Worm (Caenorhabditis elegans): ENCODE measurements around the gene Y53G8AL.4.
A peak's percentile ranks its signal among the peaks of the same experiment; 100 is the strongest.

Y53G8AL.4 gene

DNA sequence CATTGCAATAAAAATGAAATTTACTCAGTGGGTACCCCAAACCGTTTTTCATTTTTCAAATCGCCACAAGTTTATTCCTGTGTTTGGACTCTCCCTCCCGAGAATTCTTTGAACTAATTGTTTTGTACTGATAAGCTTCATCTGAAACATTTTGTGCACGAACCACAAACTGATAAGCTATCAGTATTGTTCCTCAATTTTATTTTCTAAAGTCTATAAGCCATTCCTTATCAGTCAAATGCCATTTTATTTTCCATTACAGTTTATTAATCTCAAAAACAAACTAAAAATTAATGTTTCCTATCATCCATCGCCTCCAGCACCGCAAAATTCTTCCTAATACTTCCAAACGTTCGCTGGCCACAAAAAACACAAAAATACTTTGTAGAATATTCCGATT lies 3.3 kb upstream of the Y53G8AL.4 start:
- TF ChIP-seq pqm-1 (tag; optimal IDR thresholded peaks at IDR 0.05) (peak; percentile 98), ztf-11 (tag; optimal IDR thresholded peaks at IDR 0.05) (no peak), pha-4 (tag; optimal IDR thresholded peaks at IDR 0.05) (peak; percentile 75), mml-1 (tag; optimal IDR thresholded peaks at IDR 0.05) (no peak), nhr-11 (tag; optimal IDR thresholded peaks at IDR 0.05) (no peak), elt-2 (tag; optimal IDR thresholded peaks at IDR 0.05) (peak; percentile 97), nhr-23 (tag; optimal IDR thresholded peaks at IDR 0.05) (no peak), egl-5 (tag; optimal IDR thresholded peaks at IDR 0.05) (no peak), jun-1 (tag; optimal IDR thresholded peaks at IDR 0.05) (peak; percentile 65)

DNA sequence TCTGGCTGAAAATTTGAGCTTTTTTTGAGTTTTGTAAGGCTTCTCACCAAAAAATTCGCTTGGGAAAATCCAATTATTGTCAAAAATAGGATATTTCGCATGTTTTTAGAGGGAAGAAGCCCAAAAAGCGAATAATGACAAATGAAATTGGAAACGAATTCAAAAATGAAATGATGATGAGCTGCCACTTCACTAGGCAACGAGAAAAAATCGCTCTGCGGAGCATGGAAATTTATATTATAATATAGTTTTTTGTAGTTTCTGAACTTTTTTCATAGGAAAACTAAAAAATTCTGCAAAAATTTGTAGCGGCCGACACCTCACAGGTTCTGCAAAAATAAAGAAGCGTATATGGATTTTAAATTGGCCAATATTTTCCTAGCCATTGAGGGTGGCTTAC lies 2.6 kb upstream of the Y53G8AL.4 start, which contains the start of gene Y53G8AL.3:
Gene Y53G8AL.3, minus strand, starts transcription at position 101 of the 400 bp plus-strand sequence.
- no peak for TF ChIP-seq elt-1 (tag; optimal IDR thresholded peaks at IDR 0.05)
- no peak for TF ChIP-seq ceh-16 (tag; optimal IDR thresholded peaks at IDR 0.05)
- TF ChIP-seq nhr-76 (tag; optimal IDR thresholded peaks at IDR 0.05): no peak
- TF ChIP-seq hmg-11 (tag; optimal IDR thresholded peaks at IDR 0.05): no peak
- TF ChIP-seq skn-1 (tag; optimal IDR thresholded peaks at IDR 0.05): no peak

DNA sequence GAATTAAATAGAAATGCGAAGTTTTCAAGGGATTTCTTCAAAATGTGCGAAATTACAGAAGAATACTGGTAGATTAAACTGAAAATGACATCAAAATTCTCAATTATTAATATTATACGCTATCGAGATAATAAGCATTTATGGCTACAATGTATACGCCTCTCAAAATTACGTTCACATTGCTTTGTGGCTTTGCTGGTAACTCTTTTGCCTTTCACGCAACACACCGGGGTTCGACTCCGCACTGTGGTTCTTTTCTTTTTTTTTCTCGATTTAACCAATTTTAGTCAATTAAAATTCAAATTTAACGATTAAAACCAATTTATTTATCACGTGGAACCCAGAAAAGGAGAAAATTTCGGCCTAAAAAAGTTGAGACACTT lies 1.4 kb downstream of the Y53G8AL.4 start:
- peak; percentile 24 for TF ChIP-seq nhr-77 (tag; optimal IDR thresholded peaks at IDR 0.05)
- TF ChIP-seq nhr-237 (tag; optimal IDR thresholded peaks at IDR 0.05): no peak
- peak; percentile 29 for TF ChIP-seq elt-2 (tag; optimal IDR thresholded peaks at IDR 0.05)
- TF ChIP-seq zag-1 (tag; optimal IDR thresholded peaks at IDR 0.05): no peak
- TF ChIP-seq lsy-12 (tag; optimal IDR thresholded peaks at IDR 0.05): peak; percentile 49
- peak; percentile 29 for TF ChIP-seq tbx-2 (tag; optimal IDR thresholded peaks at IDR 0.05)

DNA sequence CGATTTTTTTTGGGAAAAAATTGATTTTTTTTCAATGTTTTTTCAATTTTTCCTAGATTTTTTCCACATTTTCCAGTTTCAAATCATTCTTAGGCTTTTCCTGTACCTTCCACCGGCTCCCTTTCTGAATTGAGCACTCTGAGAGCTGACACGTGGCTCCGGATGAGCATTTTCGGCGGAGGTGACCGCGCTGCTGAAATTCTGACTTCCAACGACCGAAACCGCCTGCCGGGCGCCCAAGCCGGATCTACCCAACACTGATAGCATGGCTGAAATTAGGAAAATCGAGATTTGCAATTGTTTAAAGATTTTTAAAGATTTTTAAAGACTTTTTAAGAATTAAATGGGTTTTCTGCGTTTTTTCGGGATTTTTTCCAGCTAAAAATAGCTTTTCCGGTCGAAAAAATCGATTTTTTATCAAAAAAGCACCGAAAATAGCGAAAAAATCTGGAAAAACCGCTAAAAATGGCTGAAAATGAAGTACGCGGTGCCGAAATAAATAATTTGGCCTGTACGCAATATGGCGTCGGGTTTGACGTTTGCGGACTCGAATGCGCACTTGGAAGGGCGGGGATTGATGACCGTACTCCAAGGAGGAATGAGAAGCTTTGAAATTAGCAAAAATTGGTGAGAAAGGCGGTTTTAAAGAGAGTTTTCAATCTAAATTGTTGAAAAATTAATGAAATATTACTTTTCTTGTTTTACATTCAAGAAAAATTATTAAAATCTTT lies 2.0 kb downstream of the Y53G8AL.4 start, which contains the start of gene nduf-9:
Gene nduf-9, minus strand, starts transcription at position 269 of the 731 bp plus-strand sequence.
- TF ChIP-seq sea-2 (GFP tag; optimal IDR thresholded peaks at IDR 0.05): peak; percentile 34
- no peak for TF ChIP-seq lsy-12 (tag; optimal IDR thresholded peaks at IDR 0.05)
- no peak for TF ChIP-seq nhr-28 (tag; optimal IDR thresholded peaks at IDR 0.05)
- no peak for TF ChIP-seq daf-12 (tag; optimal IDR thresholded peaks at IDR 0.05)
- no peak for TF ChIP-seq pqm-1 (tag; optimal IDR thresholded peaks at IDR 0.05)
- TF ChIP-seq elt-1 (tag; optimal IDR thresholded peaks at IDR 0.05): no peak
- no peak for TF ChIP-seq snpc-4 (tag; optimal IDR thresholded peaks at IDR 0.05)
- no peak for TF ChIP-seq nhr-76 (tag; optimal IDR thresholded peaks at IDR 0.05)
- peak; percentile 70 for TF ChIP-seq hmg-11 (tag; optimal IDR thresholded peaks at IDR 0.05)
- peak; percentile 79 for TF ChIP-seq nfya-1 (tag; optimal IDR thresholded peaks at IDR 0.05; ENCODE audit: insufficient read depth)
- peak; percentile 47 for TF ChIP-seq lin-15B (tag; optimal IDR thresholded peaks at IDR 0.05)
- no peak for TF ChIP-seq ceh-28 (tag; optimal IDR thresholded peaks at IDR 0.05)
- no peak for TF ChIP-seq mml-1 (tag; optimal IDR thresholded peaks at IDR 0.05)
- TF ChIP-seq nhr-23 (tag; optimal IDR thresholded peaks at IDR 0.05): no peak
- TF ChIP-seq elt-3 (tag; optimal IDR thresholded peaks at IDR 0.05): no peak
- no peak for TF ChIP-seq ceh-9 (tag; optimal IDR thresholded peaks at IDR 0.05)
- TF ChIP-seq unc-62 (GFP tag; optimal IDR thresholded peaks at IDR 0.05): no peak
- TF ChIP-seq jun-1 (tag; optimal IDR thresholded peaks at IDR 0.05): no peak

DNA sequence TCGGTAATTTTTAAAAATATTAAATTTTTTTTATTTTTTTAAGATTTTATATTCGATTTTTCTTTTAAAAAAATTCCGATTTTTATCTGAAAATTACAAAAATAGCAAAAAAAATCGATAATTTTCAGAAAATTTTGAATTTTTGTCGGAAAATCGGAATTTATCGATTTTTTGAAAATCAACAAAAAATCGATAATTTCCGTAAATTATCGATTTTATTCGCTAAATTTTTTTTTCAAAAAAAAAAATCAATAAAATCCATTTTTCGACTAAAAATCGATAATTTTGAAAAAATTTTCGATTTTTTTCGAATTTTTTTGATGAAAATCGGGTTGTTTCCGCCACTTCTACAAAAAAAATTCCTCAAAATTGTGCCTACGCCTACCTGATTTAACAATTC lies 8.1 kb downstream of the Y53G8AL.4 start:
- TF ChIP-seq lin-15B (tag; optimal IDR thresholded peaks at IDR 0.05): no peak
- TF ChIP-seq ceh-28 (tag; optimal IDR thresholded peaks at IDR 0.05): peak; percentile 95

DNA sequence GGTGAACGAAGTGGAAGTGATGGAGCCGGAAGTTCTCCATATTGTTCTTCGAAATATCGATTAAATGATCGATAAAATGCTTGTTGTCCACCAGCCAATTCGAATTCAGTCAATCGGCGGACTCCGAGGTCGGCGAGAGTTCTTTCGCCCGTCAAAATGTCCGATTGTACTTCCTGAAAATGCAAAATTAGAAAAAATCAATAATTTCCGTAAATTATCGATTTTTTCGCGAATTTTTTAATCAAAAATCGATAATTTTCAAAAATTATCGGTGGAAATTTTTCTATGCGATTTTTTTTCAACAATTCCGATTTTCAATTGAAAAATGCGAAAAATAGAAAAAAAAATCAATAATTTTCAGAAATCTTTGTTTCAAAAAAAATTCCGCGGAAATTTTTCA lies 8.5 kb downstream of the Y53G8AL.4 start:
- TF ChIP-seq nfya-1 (tag; optimal IDR thresholded peaks at IDR 0.05; ENCODE audit: insufficient read depth): no peak
- TF ChIP-seq tbx-2 (tag; optimal IDR thresholded peaks at IDR 0.05): no peak
- no peak for TF ChIP-seq lin-15B (tag; optimal IDR thresholded peaks at IDR 0.05)
- no peak for TF ChIP-seq nhr-11 (tag; optimal IDR thresholded peaks at IDR 0.05)
- no peak for TF ChIP-seq unc-62 (GFP tag; optimal IDR thresholded peaks at IDR 0.05)
- TF ChIP-seq R02D3.7 (tag; optimal IDR thresholded peaks at IDR 0.05): no peak
- no peak for TF ChIP-seq zag-1 (tag; optimal IDR thresholded peaks at IDR 0.05)
- TF ChIP-seq fos-1 (tag; optimal IDR thresholded peaks at IDR 0.05): no peak
- TF ChIP-seq nhr-77 (tag; optimal IDR thresholded peaks at IDR 0.05): no peak
- TF ChIP-seq ztf-11 (tag; optimal IDR thresholded peaks at IDR 0.05): no peak
- TF ChIP-seq elt-2 (tag; optimal IDR thresholded peaks at IDR 0.05): no peak
- TF ChIP-seq egl-27 (tag; optimal IDR thresholded peaks at IDR 0.05): no peak
- TF ChIP-seq unc-39 (tag; optimal IDR thresholded peaks at IDR 0.05): no peak
- no peak for TF ChIP-seq nhr-23 (tag; optimal IDR thresholded peaks at IDR 0.05)
- no peak for TF ChIP-seq mdl-1 (tag; optimal IDR thresholded peaks at IDR 0.05)
- TF ChIP-seq snpc-4 (tag; optimal IDR thresholded peaks at IDR 0.05): no peak
- no peak for TF ChIP-seq nhr-25 (tag; optimal IDR thresholded peaks at IDR 0.05)

Data from whole organism, L3 larva.